Fruit fly (Drosophila melanogaster): ENCODE data around the gene CG11594.

- TF ChIP-seq psq (optimal IDR thresholded peaks at IDR 0.05) (no peak), usp (GFP tag; optimal IDR thresholded peaks at IDR 0.05) (no peak), Dll (optimal IDR thresholded peaks at IDR 0.05) (no peak), EcR (GFP tag; optimal IDR thresholded peaks at IDR 0.05) (no peak), pan (optimal IDR thresholded peaks at IDR 0.05) (no peak)
Measured at dm6 chr3L:3976438-3976837, 49.4 kb downstream of the CG11594 start.

Data from whole organism.